Fruit fly (Drosophila melanogaster) whole organism, wandering third instar larva: ENCODE measurements around the gene ras.
A peak's percentile ranks its signal among the peaks of the same experiment; 100 is the strongest.

Experiments
- Abd-B ChIP-seq: fragments of >200 bp; optimal IDR thresholded peaks from 2 replicates; lab custom pipeline; 2017; ENCODE audit warnings: missing biosample characterization, missing genetic modification characterization
- CG32264 ChIP-seq: fragments of 200-800 bp; sonication (Bioruptor generic); optimal IDR thresholded peaks from 2 replicates; lab custom pipeline; 2016; ENCODE audit warnings: missing biosample characterization, missing genetic modification characterization
- CG9705 ChIP-seq: fragments of 200-800 bp; sonication (Bioruptor generic); optimal IDR thresholded peaks from 2 replicates; lab custom pipeline; 2018; ENCODE audit warnings: missing biosample characterization, mild to moderate bottlenecking, missing genetic modification characterization
- CrebA ChIP-seq: fragments of 200-800 bp; sonication (Bioruptor generic); optimal IDR thresholded peaks from 2 replicates; lab custom pipeline; 2016; ENCODE audit warnings: missing biosample characterization, mild to moderate bottlenecking, missing genetic modification characterization, borderline replicate concordance
- Dfd ChIP-seq: fragments of >200 bp; optimal IDR thresholded peaks from 2 replicates; lab custom pipeline; 2017; ENCODE audit warnings: missing biosample characterization, missing genetic modification characterization
- Dif ChIP-seq: fragments of 200-275, 200-300 bp; sonication (Bioruptor generic); optimal IDR thresholded peaks from 2 replicates; lab custom pipeline; 2018; ENCODE audit warnings: missing biosample characterization, missing genetic modification characterization; ENCODE audit not compliant: partially characterized antibody
- GATAd ChIP-seq: sonication (Bioruptor generic); optimal IDR thresholded peaks from 2 replicates; lab custom pipeline; 2016; ENCODE audit warnings: missing biosample characterization, missing genetic modification characterization
- HLH106 ChIP-seq: fragments of 200-800 bp; optimal IDR thresholded peaks from 3 replicates; lab custom pipeline; 2019; ENCODE audit warnings: missing biosample characterization, mild to moderate bottlenecking, missing genetic modification characterization, moderate library complexity
- Hnf4 ChIP-seq: fragments of 200-800 bp; sonication (Bioruptor generic); optimal IDR thresholded peaks from 2 replicates; lab custom pipeline; 2016; ENCODE audit warnings: missing biosample characterization, mild to moderate bottlenecking, missing genetic modification characterization
- Hr78 ChIP-seq: fragments of >200 bp; optimal IDR thresholded peaks from 2 replicates; lab custom pipeline; 2017; ENCODE audit warnings: missing biosample characterization, missing genetic modification characterization
- Hr83 ChIP-seq: fragments of 200-300 bp; sonication (Bioruptor generic); optimal IDR thresholded peaks from 2 replicates; lab custom pipeline; 2016; ENCODE audit warnings: missing biosample characterization, mild to moderate bottlenecking, missing genetic modification characterization, moderate library complexity; ENCODE audit not compliant: poor library complexity, severe bottlenecking
- Jra ChIP-seq: sonication (Bioruptor generic); optimal IDR thresholded peaks from 2 replicates; lab custom pipeline; 2016; ENCODE audit warnings: missing biosample characterization, missing genetic modification characterization
- Mio ChIP-seq: sonication (Bioruptor generic); optimal IDR thresholded peaks from 2 replicates; lab custom pipeline; 2016; ENCODE audit warnings: missing biosample characterization, missing genetic modification characterization
- Myc ChIP-seq: fragments of >200 bp; optimal IDR thresholded peaks from 2 replicates; lab custom pipeline; 2017
- N ChIP-seq: fragments of >200 bp; optimal IDR thresholded peaks from 2 replicates; lab custom pipeline; 2018; ENCODE audit warnings: missing biosample characterization, missing external identifiers, missing genetic modification characterization
- OdsH ChIP-seq: fragments of 200-800 bp; sonication (Bioruptor generic); optimal IDR thresholded peaks from 2 replicates; lab custom pipeline; 2016; ENCODE audit warnings: missing biosample characterization, mild to moderate bottlenecking, missing genetic modification characterization
- Rel ChIP-seq, 2 experiments: fragments of 200-800 bp; sonication (Bioruptor generic) in 1 of 2; optimal IDR thresholded peaks; 2 replicates in 1 of 2; 3 replicates in 1 of 2; lab custom pipeline; 2016 to 2019; ENCODE audit warnings: mild to moderate bottlenecking in 2 of 2, missing biosample characterization in 2 of 2, missing genetic modification characterization in 2 of 2, moderate library complexity in 1 of 2
- Sp1 ChIP-seq: fragments of 200-800 bp; sonication (Bioruptor generic); optimal IDR thresholded peaks from 3 replicates; lab custom pipeline; 2019; ENCODE audit warnings: missing biosample characterization, mild to moderate bottlenecking, missing genetic modification characterization, moderate library complexity
- Vsx2 ChIP-seq: fragments of 200-300, 225-300 bp; sonication (Bioruptor generic); optimal IDR thresholded peaks from 2 replicates; lab custom pipeline; 2018; ENCODE audit warnings: missing biosample characterization, missing genetic modification characterization; ENCODE audit not compliant: partially characterized antibody
- br ChIP-seq: fragments of 200-800 bp; sonication (Bioruptor generic); optimal IDR thresholded peaks from 2 replicates; lab custom pipeline; 2016; ENCODE audit warnings: missing biosample characterization, missing genetic modification characterization
- brk ChIP-seq: fragments of 200-800 bp; sonication (Bioruptor generic); optimal IDR thresholded peaks from 2 replicates; lab custom pipeline; 2016; ENCODE audit warnings: missing biosample characterization, mild to moderate bottlenecking, missing genetic modification characterization
- dl ChIP-seq, 2 experiments: fragments of 175-275, 200-275 bp in 1 of 2; fragments of 200-275 bp in 1 of 2; sonication (Bioruptor generic); optimal IDR thresholded peaks; lab custom pipeline; 2018; ENCODE audit warnings: mild to moderate bottlenecking in 2 of 2, missing biosample characterization in 2 of 2, missing genetic modification characterization in 2 of 2, moderate library complexity in 2 of 2; ENCODE audit not compliant: partially characterized antibody in 2 of 2, insufficient read depth in 1 of 2
- dmrt93B ChIP-seq: fragments of 200-800 bp; sonication (Bioruptor generic); optimal IDR thresholded peaks from 2 replicates; lab custom pipeline; 2018; ENCODE audit warnings: missing biosample characterization, mild to moderate bottlenecking, missing genetic modification characterization
- dsf ChIP-seq: sonication (Bioruptor generic); optimal IDR thresholded peaks from 2 replicates; lab custom pipeline; 2016; ENCODE audit warnings: missing biosample characterization, missing genetic modification characterization, borderline replicate concordance
- ey ChIP-seq: fragments of 200-800 bp; sonication (Bioruptor generic); optimal IDR thresholded peaks from 2 replicates; lab custom pipeline; 2016; ENCODE audit warnings: missing biosample characterization, missing genetic modification characterization
- foxo ChIP-seq, 2 experiments: fragments of 200-800 bp; sonication (Bioruptor generic); optimal IDR thresholded peaks; 2 replicates in 1 of 2; 3 replicates in 1 of 2; lab custom pipeline; 2016 to 2017; ENCODE audit warnings: missing biosample characterization in 2 of 2, missing genetic modification characterization in 2 of 2
- fru ChIP-seq: fragments of 200-800 bp; sonication (Bioruptor generic); optimal IDR thresholded peaks from 3 replicates; lab custom pipeline; 2016; ENCODE audit warnings: missing biosample characterization, mild to moderate bottlenecking, missing genetic modification characterization
- h ChIP-seq: fragments of 200-800 bp; sonication (Bioruptor generic); optimal IDR thresholded peaks from 3 replicates; lab custom pipeline; 2016; ENCODE audit warnings: missing biosample characterization, mild to moderate bottlenecking, missing genetic modification characterization
- jim ChIP-seq: fragments of 175-275, 200-325 bp; sonication (Bioruptor generic); optimal IDR thresholded peaks from 2 replicates; lab custom pipeline; 2016; ENCODE audit warnings: missing biosample characterization, mild to moderate bottlenecking, missing genetic modification characterization
- lola ChIP-seq: fragments of >200 bp; optimal IDR thresholded peaks from 2 replicates; lab custom pipeline; 2017; ENCODE audit warnings: missing biosample characterization, missing genetic modification characterization
- pan ChIP-seq: fragments of >200 bp; optimal IDR thresholded peaks from 2 replicates; lab custom pipeline; 2017
- psq ChIP-seq: fragments of 200-800 bp; sonication (Bioruptor generic); optimal IDR thresholded peaks from 3 replicates; lab custom pipeline; 2017; ENCODE audit warnings: missing biosample characterization, mild to moderate bottlenecking, missing genetic modification characterization, moderate library complexity
- rgr ChIP-seq: fragments of 200-800 bp; sonication (Bioruptor generic); optimal IDR thresholded peaks from 3 replicates; lab custom pipeline; 2016; ENCODE audit warnings: missing biosample characterization, mild to moderate bottlenecking, missing genetic modification characterization
- sage ChIP-seq: fragments of 200-800 bp; sonication (Bioruptor generic); optimal IDR thresholded peaks from 2 replicates; lab custom pipeline; 2016; ENCODE audit warnings: missing biosample characterization, mild to moderate bottlenecking, missing genetic modification characterization
- sv ChIP-seq: fragments of 200-800 bp; sonication (Bioruptor generic); optimal IDR thresholded peaks from 3 replicates; lab custom pipeline; 2016; ENCODE audit warnings: missing biosample characterization, missing genetic modification characterization
- tai ChIP-seq: sonication (Bioruptor generic); optimal IDR thresholded peaks from 2 replicates; lab custom pipeline; 2016; ENCODE audit warnings: missing biosample characterization, missing genetic modification characterization
- usp ChIP-seq: fragments of >200 bp; optimal IDR thresholded peaks from 2 replicates; lab custom pipeline; 2017; ENCODE audit warnings: missing biosample characterization, missing genetic modification characterization
- woc ChIP-seq: sonication (Bioruptor generic); optimal IDR thresholded peaks from 2 replicates; lab custom pipeline; 2016; ENCODE audit warnings: missing biosample characterization, mild to moderate bottlenecking, missing genetic modification characterization

The ras gene

DNA sequence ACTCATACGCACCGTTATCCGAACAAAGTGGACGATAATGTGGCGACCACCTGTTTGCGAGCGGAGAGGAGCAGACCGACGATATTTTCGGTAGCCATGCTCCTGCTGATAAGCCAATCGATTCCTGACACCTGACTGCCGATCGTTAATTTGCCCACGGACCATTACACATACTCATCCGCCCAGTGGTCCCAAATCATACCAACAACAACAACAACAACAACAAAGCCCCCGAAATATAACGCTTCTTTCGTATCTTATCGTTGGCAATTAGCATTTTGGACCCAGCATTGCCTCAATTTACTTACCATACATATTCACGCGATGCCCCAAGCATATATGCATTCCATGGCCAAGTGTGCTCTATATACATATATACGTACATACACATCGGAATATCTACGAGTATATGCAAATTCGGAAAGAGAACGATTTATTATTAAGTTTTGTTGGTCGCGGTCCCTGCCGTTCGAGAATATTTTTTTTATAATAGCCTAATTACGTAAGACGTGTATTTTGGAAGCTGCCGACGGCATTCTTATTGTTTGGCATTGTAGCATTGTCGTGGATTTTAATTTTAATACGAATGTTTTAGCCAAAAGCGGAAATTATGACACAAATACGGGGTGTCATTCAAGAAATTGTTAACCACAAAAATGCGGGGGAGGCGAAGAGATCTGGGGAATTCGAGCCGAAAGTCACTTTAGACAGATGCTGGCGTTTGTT is 30.8 kb downstream of the ras start:
- TF ChIP-seq Rel (GFP tag; optimal IDR thresholded peaks at IDR 0.05; lab: Kevin White, UChicago) (no peak), Rel (tag; optimal IDR thresholded peaks at IDR 0.05; lab: Kevin White, UChicago) (peak; percentile 47), CG9705 (no peak)

DNA sequence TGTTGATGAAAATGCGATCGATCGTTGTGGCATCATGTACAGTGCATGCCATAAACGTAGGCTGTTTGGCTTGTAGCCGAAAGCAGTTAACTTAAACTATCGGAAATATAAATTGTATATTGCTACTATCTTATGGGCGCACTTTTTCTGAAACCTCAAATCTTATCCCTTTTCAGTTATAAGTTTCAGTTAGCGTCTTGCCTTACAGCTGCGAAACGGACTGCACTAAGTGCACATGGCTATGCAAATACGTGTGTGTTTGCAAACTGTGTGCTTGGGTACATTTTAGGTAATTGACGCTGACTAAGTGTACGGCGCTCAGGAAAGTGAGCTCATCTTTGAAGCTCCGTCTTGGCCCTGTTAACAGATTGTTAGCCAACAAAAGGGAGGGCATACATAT is 31.4 kb downstream of the ras start:
- no peak for TF ChIP-seq Hr78 (GFP tag; lab: Kevin White, UChicago)
- TF ChIP-seq CG9705 = peak; percentile 1
- peak; percentile 64 for TF ChIP-seq dmrt93B (GFP tag; lab: Kevin White, UChicago)
- no peak for TF ChIP-seq dsf (GFP tag; lab: Kevin White, UChicago)
- peak; percentile 77 for TF ChIP-seq ey
- peak in 1 of 2 experiments; percentile 84 for TF ChIP-seq foxo (GFP tag; optimal IDR thresholded peaks at IDR 0.05; lab: Kevin White, UChicago)
- peak; percentile 88 for TF ChIP-seq h (GFP tag; lab: Kevin White, UChicago)
- TF ChIP-seq Mio = no peak
- TF ChIP-seq sage = peak; percentile 35
- TF ChIP-seq Dif (GFP tag; lab: Kevin White, UChicago) = no peak
- peak; percentile 48 for TF ChIP-seq GATAd (GFP tag; lab: Kevin White, UChicago)
- TF ChIP-seq dl (GFP tag; optimal IDR thresholded peaks at IDR 0.05; lab: Kevin White, UChicago; ENCODE audit: insufficient read depth in 1 of 2, partially characterized antibody in 2 of 2) = no peak
- no peak for TF ChIP-seq Jra
- TF ChIP-seq Hr83 (GFP tag; lab: Kevin White, UChicago) = peak; percentile 50
- no peak for TF ChIP-seq CrebA (GFP tag; lab: Kevin White, UChicago)
- TF ChIP-seq N (GFP tag; lab: Kevin White, UChicago) = no peak
- TF ChIP-seq Sp1 = peak; percentile 69
- peak; percentile 82 for TF ChIP-seq HLH106
- TF ChIP-seq lola = no peak
- no peak for TF ChIP-seq usp
- TF ChIP-seq Abd-B (GFP tag; lab: Kevin White, UChicago) = no peak
- TF ChIP-seq CG32264 (GFP tag; lab: Kevin White, UChicago) = peak; percentile 56
- peak; percentile 74 for TF ChIP-seq Hnf4 (GFP tag; lab: Kevin White, UChicago)
- no peak for TF ChIP-seq Myc (lab: Kevin White, UChicago)
- TF ChIP-seq Vsx2 = no peak
- TF ChIP-seq jim (GFP tag; lab: Kevin White, UChicago) = peak; percentile 54
- no peak for TF ChIP-seq Dfd (GFP tag; lab: Kevin White, UChicago)
- TF ChIP-seq fru (GFP tag; lab: Kevin White, UChicago) = peak; percentile 79
- no peak for TF ChIP-seq Rel (GFP tag; optimal IDR thresholded peaks at IDR 0.05; lab: Kevin White, UChicago)
- peak; percentile 29 for TF ChIP-seq Rel (tag; optimal IDR thresholded peaks at IDR 0.05; lab: Kevin White, UChicago)
- TF ChIP-seq brk (GFP tag; lab: Kevin White, UChicago) = no peak
- TF ChIP-seq woc (GFP tag; lab: Kevin White, UChicago) = peak; percentile 32
- peak; percentile 78 for TF ChIP-seq OdsH (GFP tag; lab: Kevin White, UChicago)
- TF ChIP-seq rgr = peak; percentile 75
- TF ChIP-seq br (GFP tag; lab: Kevin White, UChicago) = peak; percentile 80
- peak; percentile 77 for TF ChIP-seq tai
- TF ChIP-seq psq (GFP tag; lab: Kevin White, UChicago) = peak; percentile 44
- TF ChIP-seq pan (lab: Kevin White, UChicago) = no peak
- no peak for TF ChIP-seq sv (GFP tag; lab: Kevin White, UChicago)
